Worm (Caenorhabditis elegans): ENCODE measurements around the gene F54H12.5.

DNA sequence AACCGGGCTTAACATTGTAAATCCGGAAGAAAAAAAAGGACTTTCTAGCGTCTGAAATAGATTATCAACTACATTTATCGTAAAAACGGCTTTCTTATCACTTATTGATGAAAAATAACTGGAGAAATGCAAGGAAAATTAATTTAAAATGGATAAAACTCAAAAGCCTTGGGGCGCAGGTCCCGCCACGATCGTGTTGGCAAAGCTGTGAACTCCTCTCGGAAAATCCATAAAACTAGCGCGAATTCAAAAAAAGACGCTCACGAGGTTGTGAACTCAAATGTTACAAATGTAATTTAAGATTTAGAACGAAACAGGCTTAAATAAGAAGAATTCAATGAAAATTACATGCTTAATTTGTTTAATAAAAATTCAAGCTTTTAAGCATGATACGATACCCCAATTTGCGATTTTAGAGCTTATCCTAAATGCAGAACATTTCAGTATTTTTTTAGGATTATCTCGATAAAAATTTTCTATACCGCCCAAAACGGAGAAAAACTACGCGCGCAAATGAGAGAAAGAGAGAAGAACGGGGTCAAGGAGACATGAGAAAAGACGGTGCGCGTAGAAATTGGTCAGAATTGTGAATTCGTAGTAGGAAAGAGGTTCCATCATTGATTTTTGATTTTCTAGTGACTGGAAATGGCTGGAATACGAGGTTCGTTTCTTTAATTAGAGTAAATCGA lies 19.7 kb downstream of the F54H12.5 start, which contains the start of gene C29E4.15:
- TF ChIP-seq snpc-4 (tag; optimal IDR thresholded peaks at IDR 0.05) (no peak), blmp-1 (tag; optimal IDR thresholded peaks at IDR 0.05) (peak; percentile 64)
